Fruit fly (Drosophila melanogaster) whole organism, pupa: ENCODE measurements around the gene CG3226.

Experiments
- CG8159 ChIP-seq: fragments of 200-800 bp; sonication (Bioruptor generic); optimal IDR thresholded peaks from 3 replicates; lab custom pipeline; 2018; ENCODE audit warnings: missing biosample characterization, mild to moderate bottlenecking, missing genetic modification characterization, moderate library complexity
- CG8301 ChIP-seq: fragments of 200-800 bp; sonication (Bioruptor generic); optimal IDR thresholded peaks from 2 replicates; lab custom pipeline; 2018; ENCODE audit warnings: missing biosample characterization, mild to moderate bottlenecking, missing genetic modification characterization

DNA sequence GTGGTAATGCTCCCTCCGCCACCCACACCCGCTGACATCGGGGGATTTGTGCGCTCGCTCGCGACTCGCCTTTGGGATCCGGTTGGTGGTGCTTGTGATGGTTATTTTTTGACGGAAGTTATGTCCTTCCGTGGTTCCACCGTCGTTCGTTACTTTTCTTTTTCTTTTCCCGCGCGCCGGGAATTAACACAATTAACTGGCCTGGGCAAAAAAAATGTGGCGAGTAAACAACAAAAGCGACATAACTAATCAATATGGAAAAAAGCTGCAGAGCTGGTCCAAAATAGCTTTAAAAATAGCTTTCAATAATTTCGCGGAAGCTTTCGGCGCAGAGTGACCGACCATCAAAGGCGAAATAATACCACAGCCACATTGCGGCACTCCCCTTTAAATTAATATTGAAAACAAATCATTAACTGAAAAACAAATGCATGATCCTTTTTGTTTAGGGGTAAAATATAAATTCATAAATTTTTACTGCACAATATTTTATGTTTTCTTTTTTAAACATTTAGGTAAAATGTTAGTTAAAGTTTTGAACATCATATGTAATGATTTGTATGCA lies 44.3 kb upstream of the CG3226 start, which contains the start of gene CG14440:
- no peak for TF ChIP-seq CG8301 (tag; lab: Kevin White, UChicago)
- no peak for TF ChIP-seq CG8159 (tag; lab: Kevin White, UChicago)
